Fruit fly (Drosophila melanogaster): ENCODE measurements around the gene Gr10b.

Gr10b gene

dm6 chrX:11391364-11391915 is 21.6 kb downstream of the Gr10b start (continued):
- TF ChIP-seq Ptx1 (GFP tag; IDR thresholded peaks at IDR 0.05) (peak; percentile 78), Mes4 (GFP tag; optimal IDR thresholded peaks at IDR 0.05) (no peak), Atf3 (GFP tag; optimal IDR thresholded peaks at IDR 0.05) (no peak), lmd (GFP tag; IDR thresholded peaks at IDR 0.05) (peak; percentile 73; the same call in 1 of the 2 replicates), D19B (GFP tag; optimal IDR thresholded peaks at IDR 0.05) (no peak), MBD-R2 (GFP tag; IDR thresholded peaks at IDR 0.05) (peak; percentile 11; the same call in 1 of the 2 replicates), tgo (GFP tag; IDR thresholded peaks at IDR 0.05) (peak; percentile 44; the same call in 1 of the 3 replicates), TFAM (GFP tag; optimal IDR thresholded peaks at IDR 0.05) (no peak), CG30020 (tag; optimal IDR thresholded peaks at IDR 0.05) (no peak), CG18262 (tag; optimal IDR thresholded peaks at IDR 0.05) (no peak), bab2 (GFP tag; optimal IDR thresholded peaks at IDR 0.05) (no peak), Atf6 (GFP tag; IDR thresholded peaks at IDR 0.05) (peak; percentile 34; the same call in 1 of the 2 replicates), CG4820 (GFP tag; optimal IDR thresholded peaks at IDR 0.05) (no peak), Gug (GFP tag; IDR thresholded peaks at IDR 0.05) (peak; percentile 63; the same call in 3 of the 4 replicates), CG11247 (GFP tag; IDR thresholded peaks at IDR 0.05) (peak; percentile 22; the same call in 1 of the 2 replicates), fu2 (GFP tag; optimal IDR thresholded peaks at IDR 0.05) (peak; percentile 52), CG11085 (GFP tag; IDR thresholded peaks at IDR 0.05) (0 out of 2 replicates have a peak, but pooled peaks have one; percentile 11), Trl (optimal IDR thresholded peaks at IDR 0.05) (no peak), Trl (GFP tag; optimal IDR thresholded peaks at IDR 0.05) (peak; percentile 1), inv (GFP tag; IDR thresholded peaks at IDR 0.05; ENCODE audit: partially characterized antibody) (no peak), ranshi (GFP tag; IDR thresholded peaks at IDR 0.05) (peak; percentile 74), CG4360 (GFP tag; IDR thresholded peaks at IDR 0.05) (peak; percentile 96), da (GFP tag; optimal IDR thresholded peaks at IDR 0.05) (no peak), CG9609 (GFP tag; optimal IDR thresholded peaks at IDR 0.05) (peak; percentile 47), CG11695 (GFP tag; IDR thresholded peaks at IDR 0.05) (peak; percentile 54; the same call in 2 of the 3 replicates), CG2199 (GFP tag; IDR thresholded peaks at IDR 0.05) (no peak), otp (GFP tag; IDR thresholded peaks at IDR 0.05) (0 out of 3 replicates have a peak, but pooled peaks have one; percentile 52), toy (GFP tag; IDR thresholded peaks at IDR 0.05) (no peak), ap (GFP tag; IDR thresholded peaks at IDR 0.05) (0 out of 2 replicates have a peak, but pooled peaks have one; percentile 43), CHES-1-like (GFP tag; optimal IDR thresholded peaks at IDR 0.05) (no peak), Dfd (GFP tag; optimal IDR thresholded peaks at IDR 0.05) (no peak), Side (GFP tag; optimal IDR thresholded peaks at IDR 0.05) (peak; percentile 8), HLH3B (GFP tag; IDR thresholded peaks at IDR 0.05) (peak; percentile 44; the same call in 1 of the 2 replicates), CoRest (tag; optimal IDR thresholded peaks at IDR 0.05) (peak; percentile 17), CG34422 (GFP tag; IDR thresholded peaks at IDR 0.05) (peak; percentile 25; the same call in 1 of the 3 replicates), ac (GFP tag; optimal IDR thresholded peaks at IDR 0.05) (no peak), Xrp1 (GFP tag; IDR thresholded peaks at IDR 0.05) (peak; percentile 48; the same call in 1 of the 2 replicates), PHDP (tag; optimal IDR thresholded peaks at IDR 0.05) (peak; percentile 33), CG7372 (GFP tag; IDR thresholded peaks at IDR 0.05) (peak; percentile 19; the same call in 1 of the 2 replicates), CG14014 (GFP tag; IDR thresholded peaks at IDR 0.05) (peak; percentile 50; the same call in 1 of the 2 replicates), CG11560 (tag; IDR thresholded peaks at IDR 0.05) (peak; percentile 46; the same call in 1 of the 3 replicates), Hr78 (GFP tag; optimal IDR thresholded peaks at IDR 0.05) (no peak), NFAT (GFP tag; IDR thresholded peaks at IDR 0.05) (peak; percentile 68; the same call in 1 of the 2 replicates), CG11456 (GFP tag; IDR thresholded peaks at IDR 0.05) (peak; percentile 75; the same call in 2 of the 3 replicates), Lhr (GFP tag; optimal IDR thresholded peaks at IDR 0.05) (no peak), Ets65A (GFP tag) (peak; percentile 94), CG3065 (GFP tag; optimal IDR thresholded peaks at IDR 0.05) (no peak), tio (GFP tag; optimal IDR thresholded peaks at IDR 0.05) (no peak), Hmr (GFP tag; optimal IDR thresholded peaks at IDR 0.05) (no peak), CG4730 (GFP tag; IDR thresholded peaks at IDR 0.05) (peak; percentile 57), CG8388 (GFP tag; optimal IDR thresholded peaks at IDR 0.05) (no peak)
